Worm (Caenorhabditis elegans) whole organism, L3 larva: ENCODE results near the gene clec-151.

Experiments
- aly-2 ChIP-seq: fragments of 150-350 bp; optimal IDR thresholded peaks from 2 replicates; lab custom pipeline; 2014; ENCODE audit warnings: missing biosample characterization, missing genetic modification characterization
- ama-1 ChIP-seq: fragments of 150-350 bp; optimal IDR thresholded peaks from 2 replicates; lab custom pipeline; 2018
- egl-27 ChIP-seq: sonication (generic microtip); optimal IDR thresholded peaks from 4 replicates; lab custom pipeline; 2017; ENCODE audit warnings: missing biosample characterization, missing genetic modification reagents, missing genetic modification characterization
- fkh-10 ChIP-seq: sonication (generic microtip); optimal IDR thresholded peaks from 2 replicates; lab custom pipeline; 2017; ENCODE audit warnings: missing biosample characterization, missing genetic modification reagents, missing genetic modification characterization
- nfya-1 ChIP-seq: sonication (generic microtip); optimal IDR thresholded peaks from 2 replicates; lab custom pipeline; 2017; ENCODE audit warnings: missing genetic modification characterization, mild to moderate bottlenecking, missing compliant biosample characterization, antibody characterized with exemption, moderate library complexity; ENCODE audit not compliant: insufficient read depth
- nhr-12 ChIP-seq: fragments of 150-350 bp; optimal IDR thresholded peaks from 2 replicates; lab custom pipeline; 2014; ENCODE audit warnings: missing biosample characterization, missing genetic modification characterization
- nhr-28 ChIP-seq: fragments of 150-350 bp; optimal IDR thresholded peaks from 2 replicates; lab custom pipeline; 2014; ENCODE audit warnings: missing biosample characterization, missing genetic modification characterization
- nhr-43 ChIP-seq: sonication (generic microtip); optimal IDR thresholded peaks from 2 replicates; lab custom pipeline; 2016; ENCODE audit warnings: mild to moderate bottlenecking, missing genetic modification characterization, missing compliant biosample characterization; ENCODE audit not compliant: poor library complexity, severe bottlenecking
- pha-4 ChIP-seq: fragments of 150-350 bp; optimal IDR thresholded peaks from 2 replicates; lab custom pipeline; 2014; ENCODE audit warnings: missing biosample characterization, missing genetic modification reagents, missing genetic modification characterization
- unc-62 ChIP-seq: fragments of 150-350 bp; sonication (generic microtip); optimal IDR thresholded peaks from 4 replicates; lab custom pipeline; 2014; ENCODE audit warnings: missing biosample characterization, missing genetic modification reagents, missing genetic modification characterization

DNA sequence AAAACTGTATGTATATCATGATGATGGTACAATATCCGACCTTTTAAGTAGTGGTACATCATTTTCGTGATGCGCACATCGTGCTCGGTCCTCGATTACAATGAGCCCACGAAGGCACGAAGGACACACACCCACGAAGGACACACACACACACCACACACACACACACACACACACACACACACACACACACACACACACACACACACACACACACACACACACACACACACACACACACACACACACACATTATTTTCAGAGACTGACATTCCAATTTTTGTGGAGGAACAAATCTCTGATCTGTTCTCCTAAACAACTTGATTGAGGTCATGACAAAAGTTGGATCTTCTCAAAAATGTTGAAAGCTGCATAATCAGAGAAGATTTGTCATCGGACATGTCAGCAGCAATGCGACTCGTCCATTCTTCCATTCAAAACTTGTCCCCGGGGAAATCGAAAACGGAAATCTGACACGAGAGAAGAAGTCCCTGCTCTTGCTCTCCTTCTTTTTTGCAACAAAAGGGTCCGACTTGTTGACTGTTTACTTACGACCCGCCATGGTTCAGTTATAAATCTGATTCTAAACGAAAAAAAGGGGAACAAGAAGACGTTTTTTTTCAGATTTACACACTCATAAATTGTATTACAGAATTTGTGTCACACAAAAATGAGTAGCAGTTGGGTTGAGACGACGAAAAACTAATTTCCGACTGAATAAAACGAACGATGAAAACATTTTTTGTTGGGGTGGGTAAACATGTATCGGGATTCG is 1.9 kb upstream of the clec-151 start:
- TF ChIP-seq nhr-43 (tag; lab: Kevin White, UChicago) (no peak), aly-2 (no peak), nfya-1 (tag; lab: Kevin White, UChicago) (no peak), fkh-10 (GFP tag; lab: Kevin White, UChicago) (peak; percentile 93), ama-1 (lab: Kevin White, UChicago) (no peak), nhr-28 (tag; lab: Kevin White, UChicago) (no peak), nhr-12 (no peak), egl-27 (tag; lab: Kevin White, UChicago) (no peak), unc-62 (GFP tag; lab: Kevin White, UChicago) (no peak), pha-4 (no peak)
